Fruit fly (Drosophila melanogaster): ENCODE results near the gene Septin4.

Gene Septin4

DNA sequence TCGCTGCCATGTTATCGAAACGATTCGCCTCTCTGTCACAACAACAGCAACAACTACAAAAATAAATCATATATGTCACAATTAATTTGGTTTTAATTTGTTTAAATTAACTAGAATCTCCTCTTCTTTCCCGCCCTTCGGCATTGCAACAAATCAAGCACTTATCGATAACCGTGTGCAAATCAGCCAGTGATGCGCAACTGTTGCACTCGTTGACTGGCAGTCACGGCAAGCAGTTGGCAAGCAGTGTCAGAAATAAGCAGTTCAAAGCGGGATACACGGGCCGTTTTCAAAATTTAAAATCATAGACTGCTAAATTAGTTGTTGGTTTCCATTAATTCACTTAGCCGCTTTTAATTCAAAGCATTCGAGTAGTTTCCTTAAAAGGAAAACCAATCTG is 11.2 kb downstream of the Septin4 start, which contains the start of gene Axs (continued):
- TF ChIP-seq ara (GFP tag; IDR thresholded peaks at IDR 0.05): no peak
- TF ChIP-seq dimm (GFP tag; IDR thresholded peaks at IDR 0.05): no peak
- TF ChIP-seq CG33213 (GFP tag; optimal IDR thresholded peaks at IDR 0.05): no peak
- no peak for TF ChIP-seq CG10462 (GFP tag; optimal IDR thresholded peaks at IDR 0.05)
- no peak for TF ChIP-seq ac (GFP tag; optimal IDR thresholded peaks at IDR 0.05)
- TF ChIP-seq CG1792 (GFP tag; optimal IDR thresholded peaks at IDR 0.05): no peak
- no peak for TF ChIP-seq CG32532 (GFP tag; IDR thresholded peaks at IDR 0.05)
- no peak for TF ChIP-seq chm (GFP tag; IDR thresholded peaks at IDR 0.05)
- peak; percentile 99 for TF ChIP-seq chinmo (GFP tag; IDR thresholded peaks at IDR 0.05; ENCODE audit: partially characterized antibody)
- TF ChIP-seq p53 (GFP tag; optimal IDR thresholded peaks at IDR 0.05): peak; percentile 45
- TF ChIP-seq gcm2 (GFP tag; optimal IDR thresholded peaks at IDR 0.05): no peak
- TF ChIP-seq ATbp (GFP tag; optimal IDR thresholded peaks at IDR 0.05): no peak
- peak; percentile 20 for TF ChIP-seq CG2712 (tag; optimal IDR thresholded peaks at IDR 0.05)
- peak; percentile 29 for TF ChIP-seq Mes4 (GFP tag; optimal IDR thresholded peaks at IDR 0.05)
- no peak for TF ChIP-seq da (GFP tag; optimal IDR thresholded peaks at IDR 0.05)
- peak; percentile 23; the same call in 1 of the 2 replicates for TF ChIP-seq MBD-R2 (GFP tag; IDR thresholded peaks at IDR 0.05)
- TF ChIP-seq Nf-YA (GFP tag; IDR thresholded peaks at IDR 0.05): no peak
- no peak for TF ChIP-seq CG7357 (GFP tag; IDR thresholded peaks at IDR 0.05)
- TF ChIP-seq pnt (GFP tag; optimal IDR thresholded peaks at IDR 0.05): no peak
- TF ChIP-seq CG12219 (GFP tag; optimal IDR thresholded peaks at IDR 0.05): no peak
- no peak for TF ChIP-seq CG6854 (GFP tag; optimal IDR thresholded peaks at IDR 0.05)
- TF ChIP-seq CG15073 (GFP tag; optimal IDR thresholded peaks at IDR 0.05): no peak
- TF ChIP-seq CG13424 (tag; optimal IDR thresholded peaks at IDR 0.05): no peak
- no peak for TF ChIP-seq so (GFP tag; IDR thresholded peaks at IDR 0.05)
- TF ChIP-seq CG16779 (GFP tag; IDR thresholded peaks at IDR 0.05): no peak
- TF ChIP-seq bcd (GFP tag; optimal IDR thresholded peaks at IDR 0.05): no peak
- TF ChIP-seq mam (GFP tag; optimal IDR thresholded peaks at IDR 0.05): peak; percentile 50
- TF ChIP-seq prd (optimal IDR thresholded peaks at IDR 0.05): no peak
- no peak for TF ChIP-seq prd (GFP tag; IDR thresholded peaks at IDR 0.05)
- TF ChIP-seq chn (GFP tag; optimal IDR thresholded peaks at IDR 0.05): peak; percentile 24
- TF ChIP-seq CG2678 (tag; optimal IDR thresholded peaks at IDR 0.05): no peak
- TF ChIP-seq Opbp (GFP tag; IDR thresholded peaks at IDR 0.05; ENCODE audit: partially characterized antibody): peak; percentile 84
- TF ChIP-seq CG12104 (GFP tag; optimal IDR thresholded peaks at IDR 0.05): no peak
- TF ChIP-seq MTF-1 (GFP tag; optimal IDR thresholded peaks at IDR 0.05; ENCODE audit: borderline replicate concordance): peak; percentile 19
- no peak for TF ChIP-seq Camta (GFP tag; optimal IDR thresholded peaks at IDR 0.05)
- peak; percentile 63 for TF ChIP-seq nmo (GFP tag; optimal IDR thresholded peaks at IDR 0.05)
- no peak for TF ChIP-seq az2 (GFP tag; optimal IDR thresholded peaks at IDR 0.05)
- peak; percentile 4 for TF ChIP-seq CG30020 (tag; optimal IDR thresholded peaks at IDR 0.05)
- TF ChIP-seq CG4617 (GFP tag; optimal IDR thresholded peaks at IDR 0.05; ENCODE audit: borderline replicate concordance): no peak
- TF ChIP-seq Dad (GFP tag; optimal IDR thresholded peaks at IDR 0.05): peak; percentile 20
- peak; percentile 59 for TF ChIP-seq pzg (GFP tag; optimal IDR thresholded peaks at IDR 0.05)
- TF ChIP-seq gfzf (GFP tag; optimal IDR thresholded peaks at IDR 0.05): peak; percentile 36
- no peak for TF ChIP-seq disco-r (GFP tag; optimal IDR thresholded peaks at IDR 0.05)
- peak; percentile 79 for TF ChIP-seq bbx (GFP tag; IDR thresholded peaks at IDR 0.05; ENCODE audit: partially characterized antibody)
- no peak for TF ChIP-seq CG2889 (GFP tag; IDR thresholded peaks at IDR 0.05)
- TF ChIP-seq CG7839 (tag; optimal IDR thresholded peaks at IDR 0.05): peak; percentile 9
- no peak for TF ChIP-seq Oli (tag; optimal IDR thresholded peaks at IDR 0.05)
- no peak for TF ChIP-seq stc (GFP tag; IDR thresholded peaks at IDR 0.05)
- TF ChIP-seq Trl (optimal IDR thresholded peaks at IDR 0.05): no peak
- no peak for TF ChIP-seq Trl (GFP tag; optimal IDR thresholded peaks at IDR 0.05)
- no peak for TF ChIP-seq zf30C (GFP tag; optimal IDR thresholded peaks at IDR 0.05)
- peak; percentile 44; the same call in 1 of the 3 replicates for TF ChIP-seq Doc3 (GFP tag; IDR thresholded peaks at IDR 0.05; ENCODE audit: partially characterized antibody)

All from whole organism, embryonic.